Worm (Caenorhabditis elegans): ENCODE measurements around the gene R144.6.

R144.6 gene

DNA sequence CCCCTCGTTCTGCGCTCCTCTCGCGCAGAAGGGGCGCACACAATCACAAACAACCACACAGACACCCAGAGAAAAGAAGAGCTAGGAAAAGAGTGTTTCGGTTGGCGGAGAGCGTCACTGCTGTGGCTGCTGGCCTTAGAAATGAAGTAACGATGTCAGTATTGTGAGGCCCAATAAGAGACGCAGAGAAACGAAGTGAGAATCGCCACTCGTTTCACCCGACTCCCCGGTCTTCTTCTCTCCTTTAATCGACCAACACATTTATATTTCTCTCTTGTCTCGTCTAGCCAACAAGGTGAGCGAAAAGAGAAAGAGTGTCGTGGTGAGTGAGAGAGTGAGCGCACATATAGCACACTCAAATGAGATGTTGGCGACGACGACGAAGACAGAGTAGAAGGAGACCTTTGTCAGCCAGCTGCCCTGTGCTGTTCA lies 9.4 kb upstream of the R144.6 start (continued):
- TF ChIP-seq ceh-100 (GFP tag; IDR thresholded peaks at IDR 0.05) (0 out of 2 replicates have a peak, but pooled peaks have one; percentile 8), K11D2.4 (GFP tag; IDR thresholded peaks at IDR 0.05) (0 out of 2 replicates have a peak, but pooled peaks have one; percentile 39), tbp1 (GFP tag; optimal IDR thresholded peaks at IDR 0.05) (peak; percentile 55), F57A8.1 (GFP tag; optimal IDR thresholded peaks at IDR 0.05) (no peak), ztf-28 (GFP tag; IDR thresholded peaks at IDR 0.05) (no peak), repo-1 (tag; optimal IDR thresholded peaks at IDR 0.05) (peak; percentile 0), let-526 (GFP tag; IDR thresholded peaks at IDR 0.05) (0 out of 2 replicates have a peak, but pooled peaks have one; percentile 49), somi-1 (GFP tag; optimal IDR thresholded peaks at IDR 0.05) (peak; percentile 59), B0261.1 (tag; optimal IDR thresholded peaks at IDR 0.05) (no peak), ceh-58 (GFP tag; IDR thresholded peaks at IDR 0.05) (no peak), nhr-27 (tag; optimal IDR thresholded peaks at IDR 0.05) (no peak), ceh-40 (GFP tag; IDR thresholded peaks at IDR 0.05) (0 out of 2 replicates have a peak, but pooled peaks have one; percentile 48), chd-7 (tag; optimal IDR thresholded peaks at IDR 0.05) (peak; percentile 53), ztf-3 (GFP tag; optimal IDR thresholded peaks at IDR 0.05) (no peak), Y67H2A.10 (GFP tag; conservative IDR thresholded peaks at IDR 0.05) (0 out of 2 replicates have a peak, but pooled peaks have one; percentile 30), rpc-1 (optimal IDR thresholded peaks at IDR 0.05) (no peak), rpc-1 (tag; optimal IDR thresholded peaks at IDR 0.05) (no peak), Y53G8AR.9 (GFP tag; conservative IDR thresholded peaks at IDR 0.05) (no peak), athp-1 (tag; optimal IDR thresholded peaks at IDR 0.05) (peak; percentile 30), bed-2 (GFP tag; IDR thresholded peaks at IDR 0.05) (0 out of 2 replicates have a peak, but pooled peaks have one; percentile 74), cebp-1 (GFP tag; IDR thresholded peaks at IDR 0.05) (peak; percentile 41; the same call in 1 of the 2 replicates), cebp-1 (tag; optimal IDR thresholded peaks at IDR 0.05) (peak; percentile 83), ceh-27 (GFP tag; optimal IDR thresholded peaks at IDR 0.05) (peak; percentile 78), lin-35 (GFP tag; optimal IDR thresholded peaks at IDR 0.05) (peak in 1 of 3 experiments; percentile 73), lin-54 (GFP tag; optimal IDR thresholded peaks at IDR 0.05) (peak; percentile 27), F55B11.4 (tag; optimal IDR thresholded peaks at IDR 0.05; ENCODE audit: borderline replicate concordance, insufficient read depth) (no peak), nhr-179 (tag; optimal IDR thresholded peaks at IDR 0.05) (no peak), pbrm-1 (GFP tag; IDR thresholded peaks at IDR 0.05) (peak; percentile 55; the same call in 1 of the 2 replicates), let-607 (tag; optimal IDR thresholded peaks at IDR 0.05) (peak; percentile 60 to 66), F57C9.4 (tag; optimal IDR thresholded peaks at IDR 0.05) (no peak), F22D6.2 (tag; optimal IDR thresholded peaks at IDR 0.05) (no peak), efl-1 (GFP tag; optimal IDR thresholded peaks at IDR 0.05) (no peak), cebp-2 (GFP tag; IDR thresholded peaks at IDR 0.05) (0 out of 2 replicates have a peak, but pooled peaks have one; percentile 13), lin-26 (GFP tag; IDR thresholded peaks at IDR 0.05) (no peak), F23B12.7 (tag; optimal IDR thresholded peaks at IDR 0.05; ENCODE audit: insufficient read depth) (peak; percentile 78), nhr-120 (GFP tag; IDR thresholded peaks at IDR 0.05) (no peak), K12H6.12 (tag; optimal IDR thresholded peaks at IDR 0.05) (peak; percentile 92), hmg-1.2 (GFP tag; IDR thresholded peaks at IDR 0.05) (peak; percentile 88), F52B5.7 (tag; optimal IDR thresholded peaks at IDR 0.05) (no peak), aptf-3 (GFP tag; IDR thresholded peaks at IDR 0.05) (no peak), ceh-79 (tag; optimal IDR thresholded peaks at IDR 0.05) (no peak), attf-5 (GFP tag; optimal IDR thresholded peaks at IDR 0.05) (peak; percentile 86), zfh-2 (GFP tag; conservative IDR thresholded peaks at IDR 0.05) (peak; percentile 96), madf-10 (tag; optimal IDR thresholded peaks at IDR 0.05) (peak; percentile 73), nfyb-1 (GFP tag; IDR thresholded peaks at IDR 0.05) (peak; percentile 77; the same call in 1 of the 2 replicates), lag-1 (GFP tag; IDR thresholded peaks at IDR 0.05) (no peak), nfya-2 (GFP tag; IDR thresholded peaks at IDR 0.05) (no peak), mxl-1 (tag; optimal IDR thresholded peaks at IDR 0.05) (no peak), fkh-3 (tag; optimal IDR thresholded peaks at IDR 0.05) (no peak)
